Fruit fly (Drosophila melanogaster) whole organism, embryonic: ENCODE measurements around the gene CG42718.

ENCODE experiments used
- Adf1 ChIP-seq: fragments of 200-800 bp; sonication (Bioruptor generic); IDR thresholded peaks from 2 replicates; pipeline ENCODE4 v1.3.6; 2022; ENCODE audit warnings: missing biosample characterization, missing genetic modification characterization
- Bgb ChIP-seq: fragments of 200-800 bp; sonication (Bioruptor generic); IDR thresholded peaks from 2 replicates; pipeline ENCODE4 v1.3.6; 2022; ENCODE audit warnings: missing biosample characterization, missing genetic modification characterization; ENCODE audit not compliant: partially characterized antibody
- Blimp-1 ChIP-seq: fragments of 200-800 bp; sonication (Bioruptor generic); optimal IDR thresholded peaks from 3 replicates; lab custom pipeline; 2018; ENCODE audit warnings: missing biosample characterization, missing genetic modification characterization, mild to moderate bottlenecking, moderate library complexity, missing genetic modification reagents
- CG10267 ChIP-seq: fragments of 200-800 bp; sonication (Bioruptor generic); optimal IDR thresholded peaks from 2 replicates; lab custom pipeline; 2018; ENCODE audit warnings: missing biosample characterization, mild to moderate bottlenecking, missing genetic modification characterization, moderate library complexity
- CG12769 ChIP-seq: fragments of 200-800 bp; sonication (Bioruptor generic); optimal IDR thresholded peaks from 2 replicates; lab custom pipeline; 2019; ENCODE audit warnings: missing biosample characterization, mild to moderate bottlenecking, missing genetic modification characterization, moderate library complexity
- CG1603 ChIP-seq: fragments of 200-800 bp; sonication (Bioruptor generic); optimal IDR thresholded peaks from 2 replicates; lab custom pipeline; 2019; ENCODE audit warnings: missing biosample characterization, mild to moderate bottlenecking, missing genetic modification characterization, moderate library complexity
- CG16863 ChIP-seq: fragments of 200-800 bp; sonication (Bioruptor generic); optimal IDR thresholded peaks from 3 replicates; lab custom pipeline; 2016; ENCODE audit warnings: missing biosample characterization, missing genetic modification characterization
- CG32532 ChIP-seq: fragments of 200-800 bp; sonication (Bioruptor generic); IDR thresholded peaks from 2 replicates; pipeline ENCODE4 v1.3.6; 2022; ENCODE audit warnings: missing biosample characterization, missing genetic modification characterization
- CG3281 ChIP-seq: fragments of 200-800 bp; sonication (Bioruptor generic); optimal IDR thresholded peaks from 3 replicates; lab custom pipeline; 2017; ENCODE audit warnings: missing biosample characterization, mild to moderate bottlenecking, missing genetic modification characterization
- CG33557 ChIP-seq: fragments of 200-800 bp; sonication (Bioruptor generic); optimal IDR thresholded peaks from 2 replicates; lab custom pipeline; 2019; ENCODE audit warnings: missing biosample characterization, mild to moderate bottlenecking, missing genetic modification characterization, moderate library complexity
- CG34376 ChIP-seq: fragments of 200-800 bp; sonication (Bioruptor generic); optimal IDR thresholded peaks from 2 replicates; lab custom pipeline; 2018; ENCODE audit warnings: missing biosample characterization, mild to moderate bottlenecking, missing genetic modification characterization
- CG3847 ChIP-seq: fragments of 200-800 bp; sonication (Bioruptor generic); IDR thresholded peaks from 2 replicates; pipeline ENCODE4 v1.3.6; 2022; ENCODE audit warnings: missing biosample characterization, missing genetic modification characterization
- CG43689 ChIP-seq: fragments of 200-800 bp; sonication (Bioruptor generic); IDR thresholded peaks from 2 replicates; pipeline ENCODE4 v1.3.6; 2022; ENCODE audit warnings: missing biosample characterization, missing genetic modification characterization
- CG7786 ChIP-seq: fragments of 200-800 bp; sonication (Bioruptor generic); optimal IDR thresholded peaks from 2 replicates; lab custom pipeline; 2016; ENCODE audit warnings: missing biosample characterization, missing genetic modification characterization
- CG8290 ChIP-seq, 3 experiments: fragments of 200-800 bp; sonication (Bioruptor generic); optimal IDR thresholded peaks; 2 replicates each; lab custom pipeline; 2016 to 2019; ENCODE audit warnings: missing biosample characterization in 3 of 3, missing genetic modification characterization in 3 of 3, mild to moderate bottlenecking in 2 of 3, moderate library complexity in 1 of 3
- CG8478 ChIP-seq: fragments of >200 bp; optimal IDR thresholded peaks from 2 replicates; lab custom pipeline; 2018
- CG9932 ChIP-seq: fragments of 200-800 bp; sonication (Bioruptor generic); IDR thresholded peaks from 2 replicates; pipeline ENCODE4 v1.3.6; 2022; ENCODE audit warnings: missing biosample characterization, missing genetic modification characterization
- Dbx ChIP-seq: fragments of 200-800 bp; sonication (Bioruptor generic); IDR thresholded peaks from 3 replicates; pipeline ENCODE4 v1.3.6; 2022; ENCODE audit warnings: missing biosample characterization, missing genetic modification characterization
- Drgx ChIP-seq: fragments of 200-800 bp; sonication (Bioruptor generic); IDR thresholded peaks from 2 replicates; pipeline ENCODE4 v1.3.6; 2022; ENCODE audit warnings: missing biosample characterization, missing genetic modification characterization
- Fer2 ChIP-seq: fragments of 200-800 bp; sonication (Bioruptor generic); optimal IDR thresholded peaks from 2 replicates; lab custom pipeline; 2018; ENCODE audit warnings: missing biosample characterization, mild to moderate bottlenecking, missing genetic modification characterization, moderate library complexity
- Fer3 ChIP-seq: fragments of 200-800 bp; sonication (Bioruptor generic); optimal IDR thresholded peaks from 2 replicates; lab custom pipeline; 2018; ENCODE audit warnings: missing biosample characterization, mild to moderate bottlenecking, missing genetic modification characterization, moderate library complexity
- HmgZ ChIP-seq: fragments of 200-800 bp; sonication (Bioruptor generic); optimal IDR thresholded peaks from 2 replicates; lab custom pipeline; 2018; ENCODE audit warnings: missing biosample characterization, mild to moderate bottlenecking, missing genetic modification characterization
- Hmr ChIP-seq: fragments of 200-800 bp; sonication (Bioruptor generic); optimal IDR thresholded peaks from 3 replicates; lab custom pipeline; 2017; ENCODE audit warnings: mild to moderate bottlenecking, missing biosample characterization, missing genetic modification reagents, missing genetic modification characterization
- Lhr ChIP-seq: fragments of 200-800 bp; sonication (Bioruptor generic); optimal IDR thresholded peaks from 3 replicates; lab custom pipeline; 2017; ENCODE audit warnings: mild to moderate bottlenecking, missing biosample characterization, missing genetic modification reagents, missing genetic modification characterization
- Med ChIP-seq: fragments of 200-800 bp; sonication (Bioruptor generic); peaks from one replicate; lab custom pipeline; 2016; ENCODE audit warnings: missing biosample characterization, missing genetic modification characterization, mild to moderate bottlenecking, inconsistent platforms, moderate library complexity
- Myb ChIP-seq: fragments of 200-800 bp; sonication (Bioruptor generic); optimal IDR thresholded peaks from 2 replicates; lab custom pipeline; 2016; ENCODE audit warnings: missing biosample characterization, missing genetic modification characterization
- Rfx ChIP-seq: fragments of 200-800 bp; sonication (Bioruptor generic); IDR thresholded peaks from 2 replicates; pipeline ENCODE4 v1.3.6; 2022; ENCODE audit warnings: missing biosample characterization, missing genetic modification characterization
- Usf ChIP-seq: fragments of 200-800 bp; sonication (Bioruptor generic); optimal IDR thresholded peaks from 2 replicates; lab custom pipeline; 2017; ENCODE audit warnings: missing genotype, missing biosample characterization, missing genetic modification characterization
- al ChIP-seq: fragments of 200-800 bp; sonication (Bioruptor generic); IDR thresholded peaks from 2 replicates; pipeline ENCODE4 v1.3.6; 2022; ENCODE audit warnings: missing biosample characterization, missing genetic modification characterization
- amos ChIP-seq: fragments of 200-800 bp; sonication (Bioruptor generic); IDR thresholded peaks from 2 replicates; pipeline ENCODE4 v1.3.6; 2022; ENCODE audit warnings: missing biosample characterization, missing genetic modification characterization; ENCODE audit not compliant: partially characterized antibody
- bcd ChIP-seq: fragments of 200-800 bp; sonication (Bioruptor generic); optimal IDR thresholded peaks from 2 replicates; lab custom pipeline; 2017; ENCODE audit warnings: missing biosample characterization, mild to moderate bottlenecking, missing genetic modification characterization
- bsh ChIP-seq, 2 experiments: fragments of 200-800 bp; sonication (Bioruptor generic); optimal IDR thresholded peaks; 2 replicates each; lab custom pipeline; 2017 to 2018; ENCODE audit warnings: mild to moderate bottlenecking in 2 of 2, missing biosample characterization in 2 of 2, missing genetic modification characterization in 2 of 2, moderate library complexity in 1 of 2
- caup ChIP-seq: fragments of 200-800 bp; sonication (Bioruptor generic); optimal IDR thresholded peaks from 3 replicates; lab custom pipeline; 2017; ENCODE audit warnings: missing biosample characterization, mild to moderate bottlenecking, missing genetic modification characterization, moderate library complexity; ENCODE audit not compliant: severe bottlenecking
- corto ChIP-seq: fragments of 200-800 bp; sonication (Bioruptor generic); optimal IDR thresholded peaks from 2 replicates; lab custom pipeline; 2016; ENCODE audit warnings: missing biosample characterization, mild to moderate bottlenecking, missing genetic modification characterization, moderate library complexity
- dan ChIP-seq: fragments of 200-800 bp; sonication (Bioruptor generic); IDR thresholded peaks from 2 replicates; pipeline ENCODE4 v1.3.6; 2022; ENCODE audit warnings: missing biosample characterization, missing genetic modification characterization
- hb ChIP-seq: fragments of 200-800 bp; sonication (Bioruptor generic); IDR thresholded peaks from 3 replicates; pipeline ENCODE4 v1.3.6; 2022; ENCODE audit warnings: missing biosample characterization, missing genetic modification characterization; ENCODE audit not compliant: partially characterized antibody
- lab ChIP-seq: fragments of 200-800 bp; sonication (Bioruptor generic); optimal IDR thresholded peaks from 3 replicates; lab custom pipeline; 2017; ENCODE audit warnings: missing biosample characterization, missing genetic modification characterization, mild to moderate bottlenecking, moderate library complexity, missing genetic modification reagents
- lilli ChIP-seq: fragments of 200-800 bp; sonication (Bioruptor generic); optimal IDR thresholded peaks from 3 replicates; lab custom pipeline; 2016; ENCODE audit warnings: missing biosample characterization, missing genetic modification characterization
- nom ChIP-seq: fragments of 200-800 bp; sonication (Bioruptor generic); optimal IDR thresholded peaks from 2 replicates; lab custom pipeline; 2017; ENCODE audit warnings: missing biosample characterization, missing genetic modification characterization, mild to moderate bottlenecking, moderate library complexity, missing genetic modification reagents
- sens ChIP-seq: fragments of 200-800 bp; sonication (Bioruptor generic); peaks from one replicate; lab custom pipeline; 2016; ENCODE audit warnings: missing biosample characterization, missing genetic modification characterization
- sob ChIP-seq: fragments of 200-800 bp; sonication (Bioruptor generic); IDR thresholded peaks from 2 replicates; pipeline ENCODE4 v1.3.6; 2022; ENCODE audit warnings: missing biosample characterization, missing genetic modification characterization
- tna ChIP-seq: fragments of 200-800 bp; sonication (Bioruptor generic); IDR thresholded peaks from 2 replicates; pipeline ENCODE4 v1.3.6; 2022; ENCODE audit warnings: missing biosample characterization, missing genetic modification characterization; ENCODE audit not compliant: partially characterized antibody
- trem ChIP-seq: fragments of 200-800 bp; optimal IDR thresholded peaks from 3 replicates; lab custom pipeline; 2019; ENCODE audit warnings: missing biosample characterization, mild to moderate bottlenecking, missing genetic modification characterization, moderate library complexity
- z ChIP-seq: fragments of 200-800 bp; sonication (Bioruptor generic); IDR thresholded peaks from 3 replicates; pipeline ENCODE4 v1.3.6; 2022; ENCODE audit warnings: missing biosample characterization, missing genetic modification characterization

CG42718 gene

DNA sequence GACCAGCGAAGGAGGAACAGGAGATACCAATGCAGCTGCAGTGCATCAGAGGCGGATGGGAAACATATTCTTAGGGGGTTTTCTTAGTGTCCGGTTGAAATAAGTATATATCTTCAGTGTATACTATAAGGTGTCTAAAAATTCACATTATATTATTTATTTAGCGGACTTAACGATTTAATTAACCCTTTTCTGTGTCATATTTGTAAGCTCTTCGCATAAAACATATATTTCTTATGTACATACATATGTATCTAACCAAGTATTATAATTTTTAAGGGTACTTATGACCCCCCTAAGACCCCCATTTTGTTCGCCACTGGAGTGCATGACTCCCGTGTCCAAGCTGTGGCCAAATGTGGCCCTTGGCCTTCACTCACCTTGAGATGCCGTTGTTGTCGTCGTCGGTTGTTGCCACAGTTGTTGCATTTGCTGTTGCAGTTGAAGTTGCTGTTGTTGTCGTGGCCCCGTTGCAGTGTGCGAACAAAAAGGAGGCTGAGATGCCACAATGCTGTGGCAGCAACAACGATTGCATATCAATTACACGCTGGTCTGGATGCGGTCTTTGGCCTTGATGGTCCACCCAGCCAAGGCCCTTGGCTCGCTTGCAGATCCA lies 40.2 kb upstream of the CG42718 start:
- TF ChIP-seq Usf (GFP tag; lab: Kevin White, UChicago) (no peak), Dbx (GFP tag; lab: Robert Waterston, UW) (0 out of 3 replicates have a peak, but pooled peaks have one; percentile 12), nom (GFP tag; lab: Kevin White, UChicago) (peak; percentile 94), CG9932 (GFP tag; lab: Robert Waterston, UW) (0 out of 2 replicates have a peak, but pooled peaks have one; percentile 12), CG33557 (GFP tag; lab: Kevin White, UChicago) (no peak), hb (0 out of 3 replicates have a peak, but pooled peaks have one; percentile 28), CG7786 (GFP tag; lab: Kevin White, UChicago) (no peak), CG10267 (no peak), CG8478 (lab: Kevin White, UChicago) (peak; percentile 45), Med (GFP tag; lab: Kevin White, UChicago) (peak; percentile 57), al (no peak), bsh (GFP tag; optimal IDR thresholded peaks at IDR 0.05; lab: Kevin White, UChicago) (peak in 1 of 2 experiments; percentile 89), CG1603 (tag; lab: Kevin White, UChicago) (no peak), Drgx (peak; percentile 21; the same call in 1 of the 2 replicates), bcd (GFP tag; lab: Kevin White, UChicago) (no peak), CG3847 (GFP tag; lab: Robert Waterston, UW) (peak; percentile 7; the same call in 1 of the 2 replicates)

dm6 chr3L:16359795-16360194 lies 38.7 kb upstream of the CG42718 start:
- TF ChIP-seq Blimp-1, result no peak
- peak; percentile 18 for TF ChIP-seq CG12769
- peak; percentile 2 for TF ChIP-seq CG3281 (GFP tag; lab: Kevin White, UChicago)
- peak; percentile 56 for TF ChIP-seq sens (GFP tag; lab: Kevin White, UChicago)
- TF ChIP-seq CG16863 (GFP tag; lab: Kevin White, UChicago), result no peak
- peak; percentile 31; the same call in 1 of the 2 replicates for TF ChIP-seq amos (GFP tag; lab: Robert Waterston, UW)
- no peak for TF ChIP-seq CG8290 (GFP tag; optimal IDR thresholded peaks at IDR 0.05; lab: Kevin White, UChicago)
- TF ChIP-seq CG8290 (tag; optimal IDR thresholded peaks at IDR 0.05; lab: Kevin White, UChicago), result peak in 1 of 2 experiments; percentile 7
- peak; percentile 88; the same call in 2 of the 3 replicates for TF ChIP-seq z
- TF ChIP-seq dan, result no peak
- no peak for TF ChIP-seq Myb (GFP tag; lab: Kevin White, UChicago)
- TF ChIP-seq Rfx (GFP tag; lab: Robert Waterston, UW), result peak; percentile 26; the same call in 1 of the 2 replicates
- TF ChIP-seq CG43689 (GFP tag; lab: Robert Waterston, UW), result no peak
- TF ChIP-seq lab (GFP tag; lab: Kevin White, UChicago), result peak; percentile 29
- TF ChIP-seq HmgZ (tag; lab: Kevin White, UChicago), result no peak
- TF ChIP-seq trem (tag; lab: Kevin White, UChicago), result no peak
- TF ChIP-seq Med (GFP tag; lab: Kevin White, UChicago), result peak; percentile 53
- TF ChIP-seq Lhr (GFP tag; lab: Kevin White, UChicago), result no peak

dm6 chr3L:16359219-16359748 lies 38.2 kb upstream of the CG42718 start, which contains the start of gene ringer:
Gene ringer (minus strand): TSS chr3L:16359428.
- TF ChIP-seq CG34376 (GFP tag; lab: Kevin White, UChicago) (peak; percentile 35), Adf1 (GFP tag; lab: Robert Waterston, UW) (peak; percentile 8; the same call in 1 of the 2 replicates), Fer2 (tag; lab: Kevin White, UChicago) (no peak), Fer3 (peak; percentile 6), lab (GFP tag; lab: Kevin White, UChicago) (peak; percentile 12), sob (0 out of 2 replicates have a peak, but pooled peaks have one; percentile 21), lilli (GFP tag; lab: Kevin White, UChicago) (peak; percentile 31), caup (peak; percentile 1), z (peak; percentile 86; the same call in 1 of the 3 replicates), Dbx (GFP tag; lab: Robert Waterston, UW) (0 out of 3 replicates have a peak, but pooled peaks have one; percentile 31), CG3281 (GFP tag; lab: Kevin White, UChicago) (peak; percentile 27), tna (GFP tag; lab: Robert Waterston, UW) (no peak), corto (GFP tag; lab: Kevin White, UChicago) (no peak), Bgb (GFP tag; lab: Robert Waterston, UW) (peak; percentile 21; the same call in 1 of the 2 replicates), CG32532 (GFP tag; lab: Robert Waterston, UW) (peak; percentile 34; the same call in 1 of the 2 replicates), CG8290 (GFP tag; optimal IDR thresholded peaks at IDR 0.05; lab: Kevin White, UChicago) (no peak), CG8290 (tag; optimal IDR thresholded peaks at IDR 0.05; lab: Kevin White, UChicago) (peak in 1 of 2 experiments; percentile 52), Hmr (GFP tag; lab: Kevin White, UChicago) (peak; percentile 48)
